Worm (Caenorhabditis elegans): ENCODE measurements around the gene itr-1.

The itr-1 gene

ce11 chrIV:7712252-7712651 lies 37.3 kb downstream of the itr-1 start:
- TF ChIP-seq F52B5.7 (tag; optimal IDR thresholded peaks at IDR 0.05): no peak
- no peak for TF ChIP-seq Y56A3A.18 (GFP tag; IDR thresholded peaks at IDR 0.05)
- TF ChIP-seq lsy-27 (tag; optimal IDR thresholded peaks at IDR 0.05; ENCODE audit: borderline replicate concordance, insufficient read depth): no peak
- TF ChIP-seq nhr-120 (GFP tag; IDR thresholded peaks at IDR 0.05): no peak
- TF ChIP-seq F37B4.10 (GFP tag; IDR thresholded peaks at IDR 0.05): no peak
- no peak for TF ChIP-seq lag-1 (GFP tag; IDR thresholded peaks at IDR 0.05)
- no peak for TF ChIP-seq sdz-38 (tag; optimal IDR thresholded peaks at IDR 0.05)
- no peak for TF ChIP-seq lir-1 (GFP tag; conservative IDR thresholded peaks at IDR 0.05)
- TF ChIP-seq mes-4 (tag; optimal IDR thresholded peaks at IDR 0.05): no peak
- TF ChIP-seq ceh-79 (tag; optimal IDR thresholded peaks at IDR 0.05): no peak
- no peak for TF ChIP-seq ceh-91 (GFP tag; IDR thresholded peaks at IDR 0.05)
- TF ChIP-seq athp-1 (tag; optimal IDR thresholded peaks at IDR 0.05): no peak
- no peak for TF ChIP-seq sea-2 (GFP tag; IDR thresholded peaks at IDR 0.05)
- TF ChIP-seq ama-1 (optimal IDR thresholded peaks at IDR 0.05): no peak
- TF ChIP-seq ama-1 (GFP tag; optimal IDR thresholded peaks at IDR 0.05): no peak
- TF ChIP-seq tbp1 (GFP tag; optimal IDR thresholded peaks at IDR 0.05): no peak
- TF ChIP-seq ztf-25 (GFP tag; IDR thresholded peaks at IDR 0.05): no peak
- TF ChIP-seq sptf-2 (GFP tag; optimal IDR thresholded peaks at IDR 0.05): no peak
- no peak for TF ChIP-seq nfyb-1 (GFP tag; IDR thresholded peaks at IDR 0.05)
- TF ChIP-seq madf-10 (tag; optimal IDR thresholded peaks at IDR 0.05): no peak
- TF ChIP-seq F22D6.2 (tag; optimal IDR thresholded peaks at IDR 0.05): no peak

- TF ChIP-seq B0261.1 (tag; optimal IDR thresholded peaks at IDR 0.05) (no peak), ceh-27 (GFP tag; optimal IDR thresholded peaks at IDR 0.05) (no peak), egl-44 (GFP tag; IDR thresholded peaks at IDR 0.05) (no peak), Y56A3A.18 (GFP tag; IDR thresholded peaks at IDR 0.05) (no peak), somi-1 (GFP tag; optimal IDR thresholded peaks at IDR 0.05) (no peak), ztf-28 (GFP tag; IDR thresholded peaks at IDR 0.05) (no peak), madf-6 (GFP tag; IDR thresholded peaks at IDR 0.05) (no peak), ztf-26 (tag; optimal IDR thresholded peaks at IDR 0.05) (no peak)
These were observed 42.9 kb downstream of the itr-1 start, which contains the start of gene F33D4.6 for ce11 chrIV:7717916-7718315. Gene F33D4.6 (minus strand): TSS chrIV:7718016.

ce11 chrIV:7722806-7723205 lies 47.8 kb downstream of the itr-1 start, which contains the start of gene C50F7.6:
Gene C50F7.6 (minus strand): TSS chrIV:7723199.
- TF ChIP-seq ceh-91 (GFP tag; IDR thresholded peaks at IDR 0.05): no peak
- TF ChIP-seq ztf-22 (GFP tag; optimal IDR thresholded peaks at IDR 0.05): no peak
- TF ChIP-seq Y95B8A.8 (GFP tag; IDR thresholded peaks at IDR 0.05): no peak
- TF ChIP-seq B0035.1 (tag; optimal IDR thresholded peaks at IDR 0.05): no peak
- no peak for TF ChIP-seq let-607 (tag; optimal IDR thresholded peaks at IDR 0.05)
- TF ChIP-seq ceh-40 (GFP tag; IDR thresholded peaks at IDR 0.05): no peak
- no peak for TF ChIP-seq nhr-80 (tag; optimal IDR thresholded peaks at IDR 0.05)
- no peak for TF ChIP-seq F23B12.7 (tag; optimal IDR thresholded peaks at IDR 0.05; ENCODE audit: insufficient read depth)
- no peak for TF ChIP-seq egl-44 (GFP tag; IDR thresholded peaks at IDR 0.05)
- TF ChIP-seq unc-62 (GFP tag; optimal IDR thresholded peaks at IDR 0.05): no peak
- no peak for TF ChIP-seq B0261.1 (tag; optimal IDR thresholded peaks at IDR 0.05)
- TF ChIP-seq ZK185.1 (tag; optimal IDR thresholded peaks at IDR 0.05; ENCODE audit: poor library complexity, severe bottlenecking): no peak
- no peak for TF ChIP-seq ceh-27 (GFP tag; optimal IDR thresholded peaks at IDR 0.05)
